Fruit fly (Drosophila melanogaster) whole organism, embryonic: ENCODE measurements around the gene TotA.

Source experiments
- Bgb ChIP-seq: fragments of 200-800 bp; sonication (Bioruptor generic); IDR thresholded peaks from 2 replicates; pipeline ENCODE4 v1.3.6; 2022; ENCODE audit warnings: missing biosample characterization, missing genetic modification characterization; ENCODE audit not compliant: partially characterized antibody
- CG11695 ChIP-seq: fragments of 200-800 bp; sonication (Bioruptor generic); IDR thresholded peaks from 3 replicates; pipeline ENCODE4 v1.3.6; 2022; ENCODE audit warnings: missing biosample characterization, missing genetic modification characterization
- CG12744 ChIP-seq: fragments of 200-800 bp; sonication (Bioruptor generic); optimal IDR thresholded peaks from 2 replicates; lab custom pipeline; 2016; ENCODE audit warnings: missing biosample characterization, missing genetic modification characterization
- CG12769 ChIP-seq: fragments of 200-800 bp; sonication (Bioruptor generic); optimal IDR thresholded peaks from 2 replicates; lab custom pipeline; 2019; ENCODE audit warnings: missing biosample characterization, mild to moderate bottlenecking, missing genetic modification characterization, moderate library complexity
- CG13624 ChIP-seq: fragments of 200-800 bp; sonication (Bioruptor generic); optimal IDR thresholded peaks from 2 replicates; lab custom pipeline; 2016; ENCODE audit warnings: missing biosample characterization, missing genetic modification characterization
- CG15479 ChIP-seq: fragments of 200-800 bp; sonication (Bioruptor generic); optimal IDR thresholded peaks from 3 replicates; lab custom pipeline; 2019; ENCODE audit warnings: missing biosample characterization, mild to moderate bottlenecking, missing genetic modification characterization, moderate library complexity
- CG16863 ChIP-seq: fragments of 200-800 bp; sonication (Bioruptor generic); optimal IDR thresholded peaks from 3 replicates; lab custom pipeline; 2016; ENCODE audit warnings: missing biosample characterization, missing genetic modification characterization
- CG17186 ChIP-seq: fragments of 200-800 bp; sonication (Bioruptor generic); optimal IDR thresholded peaks from 3 replicates; lab custom pipeline; 2017; ENCODE audit warnings: missing biosample characterization, missing genetic modification reagents, missing genetic modification characterization
- CG17361 ChIP-seq: fragments of 200-800 bp; sonication (Bioruptor generic); IDR thresholded peaks from 3 replicates; pipeline ENCODE4 v1.3.6; 2022; ENCODE audit warnings: missing biosample characterization, missing genetic modification characterization
- CG17612 ChIP-seq: fragments of 200-800 bp; sonication (Bioruptor generic); IDR thresholded peaks from 2 replicates; pipeline ENCODE4 v1.3.6; 2022; ENCODE audit warnings: missing biosample characterization, missing genetic modification characterization
- CG32772 ChIP-seq: fragments of 200-800 bp; sonication (Bioruptor generic); IDR thresholded peaks from 2 replicates; pipeline ENCODE4 v1.3.6; 2022; ENCODE audit warnings: missing biosample characterization, missing genetic modification characterization
- CG34422 ChIP-seq: fragments of 200-800 bp; sonication (Bioruptor generic); IDR thresholded peaks from 3 replicates; pipeline ENCODE4 v1.3.6; 2022; ENCODE audit warnings: missing biosample characterization, missing genetic modification characterization
- CG4360 ChIP-seq: fragments of 200-800 bp; sonication (Bioruptor generic); IDR thresholded peaks from 2 replicates; pipeline ENCODE4 v1.3.6; 2022; ENCODE audit warnings: missing biosample characterization, missing genetic modification characterization
- CG4707 ChIP-seq: fragments of 200-800 bp; sonication (Bioruptor generic); optimal IDR thresholded peaks from 2 replicates; lab custom pipeline; 2018; ENCODE audit warnings: missing biosample characterization, mild to moderate bottlenecking, missing genetic modification characterization, moderate library complexity
- CG5180 ChIP-seq: fragments of 200-800 bp; sonication (Bioruptor generic); optimal IDR thresholded peaks from 3 replicates; lab custom pipeline; 2017; ENCODE audit warnings: missing biosample characterization, missing genetic modification characterization, mild to moderate bottlenecking, moderate library complexity, missing genetic modification reagents
- CG6272 ChIP-seq: fragments of 200-800 bp; sonication (Bioruptor generic); IDR thresholded peaks from 2 replicates; pipeline ENCODE4 v1.3.6; 2022; ENCODE audit warnings: missing biosample characterization, missing genetic modification characterization
- CG6689 ChIP-seq: fragments of 200-800 bp; sonication (Bioruptor generic); IDR thresholded peaks from 2 replicates; pipeline ENCODE4 v1.3.6; 2022; ENCODE audit warnings: missing biosample characterization, missing genetic modification characterization
- CG7928 ChIP-seq: fragments of 200-800 bp; sonication (Bioruptor generic); optimal IDR thresholded peaks from 2 replicates; lab custom pipeline; 2017; ENCODE audit warnings: missing biosample characterization, mild to moderate bottlenecking, missing genetic modification characterization
- CG8290 ChIP-seq, 3 experiments: fragments of 200-800 bp; sonication (Bioruptor generic); optimal IDR thresholded peaks; 2 replicates each; lab custom pipeline; 2016 to 2019; ENCODE audit warnings: missing biosample characterization in 3 of 3, missing genetic modification characterization in 3 of 3, mild to moderate bottlenecking in 2 of 3, moderate library complexity in 1 of 3
- CG9727 ChIP-seq: fragments of 200-800 bp; sonication (Bioruptor generic); optimal IDR thresholded peaks from 3 replicates; lab custom pipeline; 2017; ENCODE audit warnings: missing biosample characterization, mild to moderate bottlenecking, missing genetic modification characterization
- CTCF ChIP-seq: fragments of 200-800 bp; sonication (Bioruptor generic); optimal IDR thresholded peaks from 2 replicates; lab custom pipeline; 2017; ENCODE audit warnings: missing biosample characterization, mild to moderate bottlenecking, missing genetic modification characterization, moderate library complexity
- Dip3 ChIP-seq: fragments of 200-800 bp; sonication (Bioruptor generic); optimal IDR thresholded peaks from 3 replicates; lab custom pipeline; 2016; ENCODE audit warnings: missing biosample characterization, missing genetic modification characterization
- HHEX ChIP-seq: fragments of 200-800 bp; sonication (Bioruptor generic); optimal IDR thresholded peaks from 3 replicates; lab custom pipeline; 2017; ENCODE audit warnings: missing biosample characterization, mild to moderate bottlenecking, missing genetic modification characterization, missing genetic modification reagents
- HmgD ChIP-seq: fragments of 200-800 bp; sonication (Bioruptor generic); optimal IDR thresholded peaks from 3 replicates; lab custom pipeline; 2016; ENCODE audit warnings: missing biosample characterization, missing genetic modification characterization
- MBD-R2 ChIP-seq: fragments of 200-800 bp; sonication (Bioruptor generic); IDR thresholded peaks from 2 replicates; pipeline ENCODE4 v1.3.6; 2022; ENCODE audit warnings: missing biosample characterization, missing genetic modification characterization
- Meics ChIP-seq: fragments of 200-800 bp; sonication (Bioruptor generic); optimal IDR thresholded peaks from 2 replicates; lab custom pipeline; 2017; ENCODE audit warnings: missing biosample characterization, mild to moderate bottlenecking, missing genetic modification characterization
- Opbp ChIP-seq: fragments of 200-800 bp; sonication (Bioruptor generic); IDR thresholded peaks from 3 replicates; pipeline ENCODE4 v1.3.6; 2022; ENCODE audit warnings: missing biosample characterization, missing genetic modification characterization; ENCODE audit not compliant: partially characterized antibody
- Sry-δ ChIP-seq: fragments of 200-800 bp; sonication (Bioruptor generic); optimal IDR thresholded peaks from 2 replicates; lab custom pipeline; 2016; ENCODE audit warnings: missing biosample characterization, missing genetic modification characterization
- TFAM ChIP-seq: fragments of 200-800 bp; sonication (Bioruptor generic); optimal IDR thresholded peaks from 2 replicates; lab custom pipeline; 2017; ENCODE audit warnings: missing biosample characterization, missing genetic modification characterization, inconsistent platforms
- Tbp ChIP-seq: fragments of >200 bp; optimal IDR thresholded peaks from 2 replicates; lab custom pipeline; 2018; ENCODE audit warnings: missing biosample characterization, missing genetic modification characterization
- ara ChIP-seq: fragments of 200-800 bp; sonication (Bioruptor generic); IDR thresholded peaks from 2 replicates; pipeline ENCODE4 v1.3.6; 2022; ENCODE audit warnings: missing biosample characterization, missing genetic modification characterization
- br ChIP-seq: fragments of >200 bp; optimal IDR thresholded peaks from 2 replicates; lab custom pipeline; 2017
- caup ChIP-seq: fragments of 200-800 bp; sonication (Bioruptor generic); optimal IDR thresholded peaks from 3 replicates; lab custom pipeline; 2017; ENCODE audit warnings: missing biosample characterization, mild to moderate bottlenecking, missing genetic modification characterization, moderate library complexity; ENCODE audit not compliant: severe bottlenecking
- dm ChIP-seq: fragments of 200-800 bp; sonication (Bioruptor generic); optimal IDR thresholded peaks from 3 replicates; lab custom pipeline; 2016; ENCODE audit warnings: missing biosample characterization, missing genetic modification characterization
- fru ChIP-seq: fragments of >200 bp; optimal IDR thresholded peaks from 2 replicates; lab custom pipeline; 2017
- gcm ChIP-seq: fragments of 200-800 bp; sonication (Bioruptor generic); optimal IDR thresholded peaks from 2 replicates; lab custom pipeline; 2019; ENCODE audit warnings: missing biosample characterization, mild to moderate bottlenecking, missing genetic modification characterization, moderate library complexity
- gfzf ChIP-seq: fragments of 200-800 bp; sonication (Bioruptor generic); optimal IDR thresholded peaks from 2 replicates; lab custom pipeline; 2016; ENCODE audit warnings: missing biosample characterization, mild to moderate bottlenecking, missing genetic modification characterization, moderate library complexity
- hkb ChIP-seq, 2 experiments: fragments of 200-800 bp in 1 of 2; fragments of >200 bp in 1 of 2; sonication (Bioruptor generic) in 1 of 2; IDR thresholded peaks in 1 of 2; optimal IDR thresholded peaks in 1 of 2; 2 replicates each; pipeline versions ENCODE4 v1.3.6 to Lab custom; 2017 to 2022; ENCODE audit warnings: missing biosample characterization in 1 of 2, missing genetic modification characterization in 1 of 2
- nerfin-1 ChIP-seq: fragments of 200-800 bp; sonication (Bioruptor generic); optimal IDR thresholded peaks from 3 replicates; lab custom pipeline; 2019; ENCODE audit warnings: missing biosample characterization, mild to moderate bottlenecking, missing genetic modification characterization, moderate library complexity
- pan ChIP-seq, 4 experiments: fragments of >200 bp in 3 of 4; fragments of 200-800 bp in 1 of 4; sonication (Bioruptor generic) in 1 of 4; optimal IDR thresholded peaks in 3 of 4; IDR thresholded peaks in 1 of 4; 2 replicates each; pipeline versions ENCODE4 v1.3.6 to Lab custom; 2017 to 2022; ENCODE audit warnings: missing biosample characterization in 2 of 4, missing genetic modification characterization in 2 of 4, mixed read lengths in 1 of 4
- row ChIP-seq: fragments of 200-800 bp; sonication (Bioruptor generic); IDR thresholded peaks from 3 replicates; pipeline ENCODE4 v1.3.6; 2022; ENCODE audit warnings: missing biosample characterization, missing genetic modification characterization
- sd ChIP-seq: fragments of 200-800 bp; sonication (Bioruptor generic); optimal IDR thresholded peaks from 3 replicates; lab custom pipeline; 2018; ENCODE audit warnings: missing biosample characterization, mild to moderate bottlenecking, missing genetic modification characterization, moderate library complexity
- seq ChIP-seq: fragments of 200-800 bp; sonication (Bioruptor generic); IDR thresholded peaks from 2 replicates; pipeline ENCODE4 v1.3.6; 2022; ENCODE audit warnings: missing biosample characterization, missing genetic modification characterization
- sima ChIP-seq: fragments of 200-800 bp; sonication (Bioruptor generic); optimal IDR thresholded peaks from 2 replicates; lab custom pipeline; 2016; ENCODE audit warnings: missing biosample characterization, missing genetic modification characterization
- sna ChIP-seq: fragments of 200-800 bp; sonication (Bioruptor generic); IDR thresholded peaks from 2 replicates; pipeline ENCODE4 v1.3.6; 2022; ENCODE audit warnings: missing biosample characterization, missing genetic modification characterization; ENCODE audit not compliant: partially characterized antibody
- ssp ChIP-seq: fragments of 200-800 bp; sonication (Bioruptor generic); IDR thresholded peaks from 2 replicates; pipeline ENCODE4 v1.3.6; 2022; ENCODE audit warnings: missing biosample characterization, missing genetic modification characterization
- stc ChIP-seq: fragments of 200-800 bp; sonication (Bioruptor generic); IDR thresholded peaks from 2 replicates; pipeline ENCODE4 v1.3.6; 2022; ENCODE audit warnings: missing biosample characterization, missing genetic modification characterization
- trem ChIP-seq: fragments of 200-800 bp; optimal IDR thresholded peaks from 3 replicates; lab custom pipeline; 2019; ENCODE audit warnings: missing biosample characterization, mild to moderate bottlenecking, missing genetic modification characterization, moderate library complexity
- twi ChIP-seq: fragments of 200-800 bp; optimal IDR thresholded peaks from 2 replicates; lab custom pipeline; 2019; ENCODE audit warnings: missing biosample characterization, mild to moderate bottlenecking, missing genetic modification characterization, moderate library complexity

The TotA gene

dm6 chr3R:20830153-20830695, 40.6 kb upstream of the TotA start, which contains the start of gene Adss (continued):
- TF ChIP-seq Sry-δ (GFP tag; lab: Kevin White, UChicago): peak; percentile 12
- TF ChIP-seq CG15479 (GFP tag; lab: Kevin White, UChicago): peak; percentile 81
- TF ChIP-seq sd (tag; lab: Kevin White, UChicago): no peak
- TF ChIP-seq row (GFP tag; lab: Robert Waterston, UW): peak; percentile 53; the same call in 2 of the 3 replicates
- no peak for TF ChIP-seq CG7928 (GFP tag; lab: Kevin White, UChicago)
- no peak for TF ChIP-seq Dip3
- TF ChIP-seq sima: no peak
- peak; percentile 87 for TF ChIP-seq gfzf (GFP tag; lab: Kevin White, UChicago)
- no peak for TF ChIP-seq ssp (GFP tag; lab: Robert Waterston, UW)
- TF ChIP-seq sna: peak; percentile 34; the same call in 1 of the 2 replicates
- peak; percentile 74 for TF ChIP-seq HmgD
- no peak for TF ChIP-seq CG17361 (GFP tag; lab: Robert Waterston, UW)
- no peak for TF ChIP-seq twi (tag; lab: Kevin White, UChicago)
- TF ChIP-seq ara (GFP tag; lab: Robert Waterston, UW): 0 out of 2 replicates have a peak, but pooled peaks have one; percentile 41
- peak; percentile 20 for TF ChIP-seq CG12744
- peak; percentile 70 for TF ChIP-seq MBD-R2 (GFP tag; lab: Robert Waterston, UW)
- TF ChIP-seq caup (GFP tag; lab: Kevin White, UChicago): peak; percentile 46
- TF ChIP-seq CG6272: 0 out of 2 replicates have a peak, but pooled peaks have one; percentile 8
- TF ChIP-seq HHEX (GFP tag; lab: Kevin White, UChicago): no peak
- TF ChIP-seq gcm (GFP tag; lab: Kevin White, UChicago): peak; percentile 57
- peak; percentile 29; the same call in 1 of the 3 replicates for TF ChIP-seq CG34422 (GFP tag; lab: Robert Waterston, UW)
- no peak for TF ChIP-seq CG12769 (tag; lab: Kevin White, UChicago)
- TF ChIP-seq Opbp: peak; percentile 53; the same call in 2 of the 3 replicates
- no peak for TF ChIP-seq pan (optimal IDR thresholded peaks at IDR 0.05; lab: Kevin White, UChicago)
- TF ChIP-seq pan (GFP tag; optimal IDR thresholded peaks at IDR 0.05 in 1 of 2, IDR thresholded peaks at IDR 0.05 in 1 of 2): peak in 1 of 2 experiments; percentile 35
- TF ChIP-seq hkb (optimal IDR thresholded peaks at IDR 0.05; lab: Kevin White, UChicago): no peak
- TF ChIP-seq hkb (GFP tag; IDR thresholded peaks at IDR 0.05; lab: Robert Waterston, UW): peak; percentile 54
- TF ChIP-seq nerfin-1 (tag; lab: Kevin White, UChicago): peak; percentile 12
- TF ChIP-seq stc (GFP tag; lab: Robert Waterston, UW): no peak
- TF ChIP-seq trem: peak; percentile 46
- peak; percentile 18 for TF ChIP-seq CG16863
- TF ChIP-seq CG5180 (GFP tag; lab: Kevin White, UChicago): peak; percentile 61
- TF ChIP-seq CG6689 (GFP tag; lab: Robert Waterston, UW): 0 out of 2 replicates have a peak, but pooled peaks have one; percentile 30
- no peak for TF ChIP-seq CG4707 (GFP tag; lab: Kevin White, UChicago)
- no peak for TF ChIP-seq CG11695
- no peak for TF ChIP-seq CG32772 (GFP tag; lab: Robert Waterston, UW)
- TF ChIP-seq dm (GFP tag; lab: Kevin White, UChicago): peak; percentile 75
- TF ChIP-seq CTCF (GFP tag; lab: Kevin White, UChicago): peak; percentile 21
- TF ChIP-seq Meics: peak; percentile 15
- TF ChIP-seq CG8290 (GFP tag; optimal IDR thresholded peaks at IDR 0.05; lab: Kevin White, UChicago): no peak
- peak in 1 of 2 experiments; percentile 85 for TF ChIP-seq CG8290 (tag; optimal IDR thresholded peaks at IDR 0.05; lab: Kevin White, UChicago)
- TF ChIP-seq CG9727 (GFP tag; lab: Kevin White, UChicago): peak; percentile 33
- no peak for TF ChIP-seq br
- no peak for TF ChIP-seq CG17612 (GFP tag; lab: Robert Waterston, UW)
- TF ChIP-seq Tbp (GFP tag; lab: Kevin White, UChicago): peak; percentile 66
- peak; percentile 41; the same call in 1 of the 2 replicates for TF ChIP-seq seq
- TF ChIP-seq CG17186 (GFP tag; lab: Kevin White, UChicago): peak; percentile 89
- TF ChIP-seq CG13624: peak; percentile 35
- TF ChIP-seq CG4360 (GFP tag; lab: Robert Waterston, UW): peak; percentile 25; the same call in 1 of the 2 replicates
- no peak for TF ChIP-seq fru (lab: Kevin White, UChicago)
- no peak for TF ChIP-seq TFAM (GFP tag; lab: Kevin White, UChicago)
- TF ChIP-seq Bgb: peak; percentile 67
